Worm (Caenorhabditis elegans) whole organism, L2 larva: Measurements from ENCODE around the gene idpa-1.
A peak's percentile ranks its signal among the peaks of the same experiment; 100 is the strongest.
"Not testable (repeated sequence)": the region's sequence is repeated elsewhere in the genome, so short reads cannot be mapped to it uniquely, and the experiment has no call there.

Experiments used
- C34F6.9 ChIP-seq: fragments of 150-350 bp; optimal IDR thresholded peaks from 2 replicates; lab custom pipeline; 2014; ENCODE audit warnings: missing biosample characterization, missing genetic modification characterization
- F13H6.1 ChIP-seq: sonication (generic microtip); optimal IDR thresholded peaks from 2 replicates; lab custom pipeline; 2016; ENCODE audit warnings: missing genetic modification characterization, missing compliant biosample characterization
- R02D3.7 ChIP-seq: fragments of 150-350 bp; optimal IDR thresholded peaks from 2 replicates; lab custom pipeline; 2014; ENCODE audit warnings: missing biosample characterization, missing genetic modification characterization
- Y55F3AM.14 ChIP-seq: fragments of 200-800 bp; sonication (Bioruptor generic); optimal IDR thresholded peaks from 2 replicates; lab custom pipeline; 2018; ENCODE audit warnings: mild to moderate bottlenecking, missing genetic modification characterization, missing compliant biosample characterization
- ZK546.5 ChIP-seq: sonication (generic microtip); optimal IDR thresholded peaks from 2 replicates; lab custom pipeline; 2017; ENCODE audit warnings: missing biosample characterization, missing genetic modification characterization
- alr-1 ChIP-seq: fragments of 150-350 bp; optimal IDR thresholded peaks from 2 replicates; lab custom pipeline; 2014; ENCODE audit warnings: missing biosample characterization, missing genetic modification characterization
- aly-2 ChIP-seq: fragments of 150-350 bp; optimal IDR thresholded peaks from 2 replicates; lab custom pipeline; 2014; ENCODE audit warnings: missing biosample characterization, missing genetic modification characterization
- ama-1 ChIP-seq: fragments of 150-350 bp; optimal IDR thresholded peaks from 2 replicates; lab custom pipeline; 2018; ENCODE audit warnings: inconsistent platforms
- blmp-1 ChIP-seq: sonication (generic microtip); optimal IDR thresholded peaks from 2 replicates; lab custom pipeline; 2017; ENCODE audit warnings: missing genetic modification characterization, mild to moderate bottlenecking, missing compliant biosample characterization, antibody characterized with exemption, moderate library complexity; ENCODE audit not compliant: insufficient read depth
- ceh-16 ChIP-seq: fragments of 150-350 bp; optimal IDR thresholded peaks from 2 replicates; lab custom pipeline; 2014; ENCODE audit warnings: missing biosample characterization, missing genetic modification characterization
- crh-2 ChIP-seq: sonication (generic microtip); optimal IDR thresholded peaks from 2 replicates; lab custom pipeline; 2017; ENCODE audit warnings: missing biosample characterization, missing genetic modification characterization
- dmd-4 ChIP-seq: sonication (generic microtip); optimal IDR thresholded peaks from 2 replicates; lab custom pipeline; 2017; ENCODE audit warnings: missing biosample characterization, missing genetic modification characterization
- elt-1 ChIP-seq: fragments of 150-350 bp; optimal IDR thresholded peaks from 2 replicates; lab custom pipeline; 2014; ENCODE audit warnings: missing biosample characterization, missing genetic modification characterization
- elt-3 ChIP-seq: sonication (generic microtip); optimal IDR thresholded peaks from 2 replicates; lab custom pipeline; 2017; ENCODE audit warnings: missing biosample characterization, missing genetic modification characterization
- fos-1 ChIP-seq: fragments of 150-350 bp; optimal IDR thresholded peaks from 2 replicates; lab custom pipeline; 2014; ENCODE audit warnings: missing biosample characterization, missing genetic modification characterization
- gmeb-1 ChIP-seq: fragments of 150-350 bp; optimal IDR thresholded peaks from 2 replicates; lab custom pipeline; 2014; ENCODE audit warnings: missing biosample characterization, missing genetic modification characterization
- lin-11 ChIP-seq: fragments of 150-350 bp; sonication (generic microtip); optimal IDR thresholded peaks from 2 replicates; lab custom pipeline; 2014; ENCODE audit warnings: missing biosample characterization, missing genetic modification characterization, inconsistent platforms, mixed read lengths
- lin-13 ChIP-seq: fragments of 150-350 bp; optimal IDR thresholded peaks from 2 replicates; lab custom pipeline; 2014; ENCODE audit warnings: missing biosample characterization, missing genetic modification reagents, missing genetic modification characterization
- lin-39 ChIP-seq: fragments of 150-350 bp; optimal IDR thresholded peaks from 2 replicates; lab custom pipeline; 2014; ENCODE audit warnings: missing biosample characterization, missing genetic modification reagents, missing genetic modification characterization
- lsy-2 ChIP-seq, 2 experiments: fragments of 150-350 bp in 1 of 2; sonication (generic microtip) in 1 of 2; optimal IDR thresholded peaks; 2 replicates each; lab custom pipeline; 2014 to 2017; ENCODE audit warnings: missing biosample characterization in 2 of 2, missing genetic modification characterization in 2 of 2
- mbf-1 ChIP-seq: sonication (generic microtip); optimal IDR thresholded peaks from 2 replicates; lab custom pipeline; 2017; ENCODE audit warnings: missing biosample characterization, missing genetic modification characterization
- mdl-1 ChIP-seq, 2 experiments: fragments of 150-350 bp in 1 of 2; sonication (generic microtip) in 1 of 2; optimal IDR thresholded peaks; 2 replicates each; lab custom pipeline; 2017; ENCODE audit warnings: missing biosample characterization in 2 of 2, missing genetic modification characterization in 2 of 2
- nhr-10 ChIP-seq: sonication (generic microtip); optimal IDR thresholded peaks from 2 replicates; lab custom pipeline; 2017; ENCODE audit warnings: missing biosample characterization, missing genetic modification characterization
- nhr-11 ChIP-seq: fragments of 150-350 bp; optimal IDR thresholded peaks from 2 replicates; lab custom pipeline; 2014; ENCODE audit warnings: missing biosample characterization, missing genetic modification characterization
- nhr-12 ChIP-seq: fragments of 150-350 bp; optimal IDR thresholded peaks from 2 replicates; lab custom pipeline; 2014; ENCODE audit warnings: missing biosample characterization, missing genetic modification characterization
- nhr-129 ChIP-seq: fragments of 150-350 bp; optimal IDR thresholded peaks from 2 replicates; lab custom pipeline; 2014; ENCODE audit warnings: missing biosample characterization, missing genetic modification characterization
- nhr-21 ChIP-seq: fragments of 150-350 bp; optimal IDR thresholded peaks from 2 replicates; lab custom pipeline; 2014; ENCODE audit warnings: missing biosample characterization, missing genetic modification characterization
- nhr-23 ChIP-seq: fragments of 150-350 bp; optimal IDR thresholded peaks from 2 replicates; lab custom pipeline; 2014; ENCODE audit warnings: missing biosample characterization, missing genetic modification reagents, missing genetic modification characterization
- nhr-237 ChIP-seq: fragments of 150-350 bp; optimal IDR thresholded peaks from 2 replicates; lab custom pipeline; 2014; ENCODE audit warnings: missing biosample characterization, missing genetic modification characterization
- nhr-77 ChIP-seq: fragments of 150-350 bp; optimal IDR thresholded peaks from 2 replicates; lab custom pipeline; 2014; ENCODE audit warnings: missing biosample characterization, missing genetic modification characterization
- peb-1 ChIP-seq: fragments of 150-350 bp; optimal IDR thresholded peaks from 2 replicates; lab custom pipeline; 2014; ENCODE audit warnings: missing biosample characterization, missing genetic modification characterization
- sem-4 ChIP-seq: fragments of 150-350 bp; optimal IDR thresholded peaks from 2 replicates; lab custom pipeline; 2014; ENCODE audit warnings: missing biosample characterization, missing genetic modification reagents, missing genetic modification characterization
- skn-1 ChIP-seq: sonication (generic microtip); optimal IDR thresholded peaks from 2 replicates; lab custom pipeline; 2017; ENCODE audit warnings: missing biosample characterization, missing genetic modification characterization
- sma-3 ChIP-seq: sonication (generic microtip); optimal IDR thresholded peaks from 2 replicates; lab custom pipeline; 2016; ENCODE audit warnings: missing genetic modification reagents, missing genetic modification characterization, missing compliant biosample characterization
- sma-9 ChIP-seq, 2 experiments: fragments of 150-350 bp in 1 of 2; sonication (generic microtip) in 1 of 2; optimal IDR thresholded peaks; 2 replicates each; lab custom pipeline; 2014 to 2016; ENCODE audit warnings: missing genetic modification characterization in 2 of 2, mild to moderate bottlenecking in 1 of 2, missing biosample characterization in 1 of 2, missing compliant biosample characterization in 1 of 2, missing genetic modification reagents in 1 of 2, moderate library complexity in 1 of 2
- snpc-4 ChIP-seq: fragments of 150-350 bp; optimal IDR thresholded peaks from 2 replicates; lab custom pipeline; 2014; ENCODE audit warnings: missing biosample characterization, missing genetic modification characterization
- unc-39 ChIP-seq: fragments of 150-350 bp; optimal IDR thresholded peaks from 2 replicates; lab custom pipeline; 2014; ENCODE audit warnings: missing biosample characterization, missing genetic modification characterization
- unc-55 ChIP-seq: fragments of 150-350 bp; sonication (generic microtip); optimal IDR thresholded peaks from 3 replicates; lab custom pipeline; 2014; ENCODE audit warnings: missing biosample characterization, missing genetic modification reagents, missing genetic modification characterization
- unc-62 ChIP-seq: fragments of 150-350 bp; optimal IDR thresholded peaks from 2 replicates; lab custom pipeline; 2014; ENCODE audit warnings: missing biosample characterization, missing genetic modification reagents, missing genetic modification characterization
- zag-1 ChIP-seq: fragments of 150-350 bp; optimal IDR thresholded peaks from 2 replicates; lab custom pipeline; 2014; ENCODE audit warnings: missing biosample characterization, missing genetic modification characterization
- ztf-1 ChIP-seq: fragments of 200-800 bp; sonication (Bioruptor generic); conservative IDR thresholded peaks from 2 replicates; pipeline ENCODE4 v1.3.6; 2022; ENCODE audit warnings: missing genetic modification characterization, missing compliant biosample characterization
- ztf-4 ChIP-seq: fragments of 150-350 bp; optimal IDR thresholded peaks from 2 replicates; lab custom pipeline; 2014; ENCODE audit warnings: missing biosample characterization, missing genetic modification characterization

Gene idpa-1

DNA sequence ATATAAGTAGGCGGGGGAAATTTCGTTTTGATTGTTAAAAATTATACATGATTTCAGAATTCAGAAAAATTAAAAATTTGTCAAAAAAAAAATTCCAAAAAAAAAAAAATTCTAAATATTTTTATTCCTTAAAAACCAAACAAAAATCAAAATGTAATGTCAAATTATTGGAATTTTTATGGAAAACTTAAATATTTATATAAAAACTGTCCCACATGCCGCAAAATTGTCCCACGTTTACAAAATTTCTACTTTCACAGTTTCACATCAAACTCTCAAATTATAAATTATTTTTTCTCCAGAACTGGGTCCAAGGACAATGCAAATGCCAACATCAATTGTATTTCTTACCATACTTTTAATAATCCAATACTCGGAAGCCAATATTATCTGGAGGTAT lies 9.6 kb downstream of the idpa-1 start, which contains the start of gene F56F11.1:
TSS of gene F56F11.1 (plus strand) at position 301 of the 400 bp plus-strand sequence.
- TF ChIP-seq R02D3.7 = no peak
- no peak for TF ChIP-seq nhr-77 (tag; lab: Kevin White, UChicago)
- no peak for TF ChIP-seq alr-1 (tag; lab: Kevin White, UChicago)
- TF ChIP-seq nhr-21 (tag; lab: Kevin White, UChicago) = no peak
- no peak for TF ChIP-seq blmp-1 (tag; lab: Kevin White, UChicago)
- TF ChIP-seq aly-2 (tag; lab: Kevin White, UChicago) = no peak
- no peak for TF ChIP-seq crh-2 (tag; lab: Kevin White, UChicago)
- no peak for TF ChIP-seq zag-1 (tag; lab: Kevin White, UChicago)
- no peak for TF ChIP-seq C34F6.9
- TF ChIP-seq lin-39 = no peak
- no peak for TF ChIP-seq sma-9 (GFP tag; optimal IDR thresholded peaks at IDR 0.05; lab: Kevin White, UChicago)
- TF ChIP-seq sma-9 (tag; optimal IDR thresholded peaks at IDR 0.05; lab: Kevin White, UChicago) = no peak
- TF ChIP-seq skn-1 (tag; lab: Kevin White, UChicago) = no peak
- no peak for TF ChIP-seq ama-1 (lab: Kevin White, UChicago)
- no peak for TF ChIP-seq snpc-4
- TF ChIP-seq nhr-12 (tag; lab: Kevin White, UChicago) = no peak
- TF ChIP-seq nhr-129 (tag; lab: Kevin White, UChicago) = no peak
- no peak for TF ChIP-seq mdl-1 (tag; optimal IDR thresholded peaks at IDR 0.05; lab: Kevin White, UChicago)
- TF ChIP-seq ceh-16 (tag; lab: Kevin White, UChicago) = no peak
- no peak for TF ChIP-seq lin-11
- no peak for TF ChIP-seq sma-3 (GFP tag; lab: Kevin White, UChicago)

DNA sequence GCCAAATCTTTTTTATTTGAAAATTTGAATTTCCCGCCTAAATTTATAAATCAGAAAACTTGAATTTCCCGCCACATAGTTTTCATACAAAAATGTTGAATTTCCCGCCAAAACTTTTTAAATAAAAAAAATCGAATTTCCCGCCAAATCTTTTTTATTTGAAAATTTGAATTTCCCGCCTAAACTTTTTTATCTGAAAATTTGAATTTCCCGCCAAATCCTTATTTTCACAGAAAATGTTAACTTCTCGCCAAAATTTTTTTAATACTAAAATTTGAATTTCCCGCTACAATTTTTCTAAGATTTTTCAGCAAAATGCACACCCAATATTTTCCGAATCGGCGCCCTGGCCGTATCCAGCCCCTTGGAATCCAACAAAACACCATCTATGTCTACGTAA lies 19.0 kb downstream of the idpa-1 start, which contains the start of gene F56F11.2:
TSS of gene F56F11.2 (plus strand) at position 301 of the 400 bp plus-strand sequence.
- not testable (repeated sequence) for TF ChIP-seq elt-3 (tag; lab: Kevin White, UChicago); nhr-23; lin-39

DNA sequence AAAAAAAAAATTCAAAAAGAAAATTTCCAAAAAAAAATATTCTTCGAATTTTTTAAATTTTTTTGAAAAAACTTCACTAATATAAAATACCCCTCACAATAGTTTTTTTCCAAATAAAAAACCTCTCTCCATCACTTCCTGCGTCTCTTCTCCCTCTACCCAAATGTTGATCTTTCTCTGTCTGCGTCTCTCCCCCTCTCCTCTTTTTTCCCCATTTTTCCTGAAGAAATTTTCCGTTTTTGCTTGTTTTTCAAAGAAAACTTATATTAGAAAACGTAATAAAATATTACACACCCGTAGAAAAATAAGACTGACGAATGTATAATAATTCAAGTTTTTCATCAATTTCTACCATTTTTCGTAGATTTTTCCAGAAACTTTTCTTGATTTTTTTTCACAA lies 19.9 kb downstream of the idpa-1 start:
- TF ChIP-seq lsy-2 (tag; optimal IDR thresholded peaks at IDR 0.05; lab: Kevin White, UChicago) = peak in 1 of 2 experiments; percentile 25
- no peak for TF ChIP-seq aly-2 (tag; lab: Kevin White, UChicago)
- TF ChIP-seq lin-13 (GFP tag; lab: Kevin White, UChicago) = peak; percentile 3
- TF ChIP-seq F13H6.1 (tag; lab: Kevin White, UChicago) = peak; percentile 19

DNA sequence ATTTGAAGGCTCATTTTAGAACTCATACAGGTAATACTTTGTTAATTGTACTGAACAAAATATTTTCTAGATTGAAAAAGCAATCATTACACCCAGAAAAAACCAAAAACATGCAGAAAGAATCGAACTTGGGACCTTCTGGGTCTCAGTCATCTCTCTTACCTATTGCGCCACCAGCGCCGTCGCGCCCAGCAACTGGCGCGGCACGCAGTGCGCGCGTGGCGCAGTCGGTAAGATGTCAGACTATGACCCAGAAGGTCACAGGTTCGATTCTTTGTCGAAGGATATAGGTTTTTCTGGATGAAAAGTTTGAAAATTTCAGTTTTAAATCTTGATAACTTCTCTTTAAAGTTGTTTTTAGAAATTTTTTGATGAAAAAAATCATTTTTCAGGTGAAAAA lies 21.3 kb downstream of the idpa-1 start:
- no peak for TF ChIP-seq nhr-12 (tag; lab: Kevin White, UChicago)
- TF ChIP-seq ztf-1 (GFP tag; lab: Robert Waterston, UW) = no peak
- TF ChIP-seq unc-55 (GFP tag; lab: Kevin White, UChicago) = no peak
- no peak for TF ChIP-seq nhr-11 (tag; lab: Kevin White, UChicago)
- TF ChIP-seq zag-1 (tag; lab: Kevin White, UChicago) = no peak

DNA sequence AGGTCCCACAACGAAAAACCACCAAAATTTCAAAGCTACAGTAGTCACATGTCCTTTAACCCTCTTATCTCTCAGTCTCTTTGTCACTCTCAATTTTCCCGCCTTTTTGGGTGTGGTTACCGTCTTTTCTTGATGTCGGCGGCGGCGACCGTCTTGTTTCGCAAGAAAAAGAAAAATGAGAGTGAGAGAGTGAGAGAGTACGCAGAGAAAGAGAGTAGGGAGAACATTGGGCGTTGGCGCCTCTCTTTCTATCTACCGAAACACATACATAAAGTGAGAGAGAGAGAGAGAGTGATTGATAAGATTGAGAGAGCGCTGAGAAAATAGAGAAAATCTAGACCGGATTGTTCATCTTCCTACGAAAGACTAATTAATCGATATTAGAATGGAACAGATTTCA lies 25.1 kb downstream of the idpa-1 start:
- TF ChIP-seq dmd-4 (tag; lab: Kevin White, UChicago) = no peak
- TF ChIP-seq aly-2 (tag; lab: Kevin White, UChicago) = no peak
- peak; percentile 49 for TF ChIP-seq nhr-129 (tag; lab: Kevin White, UChicago)
- peak; percentile 2 for TF ChIP-seq ceh-16 (tag; lab: Kevin White, UChicago)
- TF ChIP-seq unc-62 (GFP tag; lab: Kevin White, UChicago) = no peak
- peak; percentile 80 for TF ChIP-seq crh-2 (tag; lab: Kevin White, UChicago)
- TF ChIP-seq fos-1 = peak; percentile 88
- TF ChIP-seq gmeb-1 (tag; lab: Kevin White, UChicago) = peak; percentile 60
- no peak for TF ChIP-seq alr-1 (tag; lab: Kevin White, UChicago)
- no peak for TF ChIP-seq ama-1 (lab: Kevin White, UChicago)
- TF ChIP-seq lsy-2 (tag; optimal IDR thresholded peaks at IDR 0.05; lab: Kevin White, UChicago) = peak; percentile 10 to 68
- no peak for TF ChIP-seq mbf-1 (tag; lab: Kevin White, UChicago)
- peak; percentile 15 for TF ChIP-seq Y55F3AM.14 (GFP tag; lab: Kevin White, UChicago)
- no peak for TF ChIP-seq skn-1 (tag; lab: Kevin White, UChicago)
- no peak for TF ChIP-seq elt-1 (tag; lab: Kevin White, UChicago)
- TF ChIP-seq zag-1 (tag; lab: Kevin White, UChicago) = no peak
- no peak for TF ChIP-seq nhr-10
- TF ChIP-seq mdl-1 (tag; optimal IDR thresholded peaks at IDR 0.05; lab: Kevin White, UChicago) = peak in 1 of 2 experiments; percentile 63
- TF ChIP-seq nhr-237 (tag; lab: Kevin White, UChicago) = no peak
- peak; percentile 16 for TF ChIP-seq snpc-4
- no peak for TF ChIP-seq nhr-77 (tag; lab: Kevin White, UChicago)
- peak; percentile 92 for TF ChIP-seq sma-9 (GFP tag; optimal IDR thresholded peaks at IDR 0.05; lab: Kevin White, UChicago)
- TF ChIP-seq sma-9 (tag; optimal IDR thresholded peaks at IDR 0.05; lab: Kevin White, UChicago) = no peak
- TF ChIP-seq ztf-1 (GFP tag; lab: Robert Waterston, UW) = no peak
- TF ChIP-seq sem-4 (tag; lab: Kevin White, UChicago) = peak; percentile 29
- TF ChIP-seq nhr-21 (tag; lab: Kevin White, UChicago) = peak; percentile 88
- TF ChIP-seq unc-55 (GFP tag; lab: Kevin White, UChicago) = no peak
- peak; percentile 36 for TF ChIP-seq ztf-4 (tag; lab: Kevin White, UChicago)
- no peak for TF ChIP-seq nhr-23
- TF ChIP-seq C34F6.9 = peak; percentile 28
- no peak for TF ChIP-seq unc-39 (tag; lab: Kevin White, UChicago)
- no peak for TF ChIP-seq peb-1 (tag; lab: Kevin White, UChicago)
- TF ChIP-seq lin-39 = no peak
- no peak for TF ChIP-seq ZK546.5 (tag; lab: Kevin White, UChicago)
- TF ChIP-seq lin-11 = no peak
